Worm (Caenorhabditis elegans) whole organism, late embryonic: Measurements from ENCODE around the gene C45B11.5.

Source experiments
- C08G9.2 ChIP-seq: sonication (generic microtip); optimal IDR thresholded peaks from 2 replicates; lab custom pipeline; 2016; ENCODE audit warnings: mild to moderate bottlenecking, missing genetic modification characterization, moderate library complexity, missing compliant biosample characterization
- Y22D7AL.16 ChIP-seq: sonication (generic microtip); optimal IDR thresholded peaks from 2 replicates; lab custom pipeline; 2016; ENCODE audit warnings: missing genetic modification characterization, missing compliant biosample characterization
- ama-1 ChIP-seq: fragments of 150-350 bp; optimal IDR thresholded peaks from 2 replicates; lab custom pipeline; 2014
- ceh-30 ChIP-seq: fragments of 150-350 bp; optimal IDR thresholded peaks from 2 replicates; lab custom pipeline; 2014; ENCODE audit warnings: missing biosample characterization, missing genetic modification characterization
- ceh-31 ChIP-seq: sonication (generic microtip); optimal IDR thresholded peaks from 2 replicates; lab custom pipeline; 2016; ENCODE audit warnings: missing genetic modification characterization, missing compliant biosample characterization
- ets-4 ChIP-seq: sonication (generic microtip); optimal IDR thresholded peaks from 2 replicates; lab custom pipeline; 2016; ENCODE audit warnings: missing genetic modification characterization, missing compliant biosample characterization
- eyg-1 ChIP-seq: sonication (generic microtip); optimal IDR thresholded peaks from 2 replicates; lab custom pipeline; 2016; ENCODE audit warnings: missing genotype, missing genetic modification characterization, missing compliant biosample characterization
- nhr-11 ChIP-seq: fragments of 150-350 bp; optimal IDR thresholded peaks from 2 replicates; lab custom pipeline; 2014; ENCODE audit warnings: missing biosample characterization, missing genetic modification characterization
- nhr-232 ChIP-seq: sonication (generic microtip); optimal IDR thresholded peaks from 2 replicates; lab custom pipeline; 2016; ENCODE audit warnings: missing genetic modification characterization, missing compliant biosample characterization
- pqm-1 ChIP-seq: sonication (generic microtip); optimal IDR thresholded peaks from 2 replicates; lab custom pipeline; 2016; ENCODE audit warnings: missing genetic modification characterization, missing compliant biosample characterization
- ref-2 ChIP-seq: sonication (generic microtip); optimal IDR thresholded peaks from 2 replicates; lab custom pipeline; 2016; ENCODE audit warnings: missing genetic modification characterization, missing compliant biosample characterization
- tbx-7 ChIP-seq: sonication (generic microtip); optimal IDR thresholded peaks from 2 replicates; lab custom pipeline; 2016; ENCODE audit warnings: missing genotype, missing genetic modification characterization, missing compliant biosample characterization

- TF ChIP-seq ets-4 = no peak
- TF ChIP-seq ceh-30 (tag; lab: Kevin White, UChicago) = no peak
- no peak for TF ChIP-seq ama-1 (lab: Kevin White, UChicago)
- TF ChIP-seq C08G9.2 (tag; lab: Kevin White, UChicago) = no peak
- TF ChIP-seq tbx-7 (tag; lab: Kevin White, UChicago) = no peak
- no peak for TF ChIP-seq pqm-1
- no peak for TF ChIP-seq Y22D7AL.16
- TF ChIP-seq eyg-1 (tag; lab: Kevin White, UChicago) = no peak
- no peak for TF ChIP-seq nhr-11 (tag; lab: Kevin White, UChicago)
- TF ChIP-seq ceh-31 (tag; lab: Kevin White, UChicago) = peak; percentile 31
- peak; percentile 14 for TF ChIP-seq ref-2 (tag; lab: Kevin White, UChicago)
- no peak for TF ChIP-seq nhr-232
Observed at ce11 chrV:11075209-11076027, 33.8 kb downstream of the C45B11.5 start.
